Fruit fly (Drosophila melanogaster) whole organism, embryonic: ENCODE data around the gene CG43999.

Source experiments
- Blimp-1 ChIP-seq: fragments of 200-800 bp; sonication (Bioruptor generic); optimal IDR thresholded peaks from 3 replicates; lab custom pipeline; 2018; ENCODE audit warnings: missing biosample characterization, missing genetic modification characterization, mild to moderate bottlenecking, moderate library complexity, missing genetic modification reagents
- CG10209 ChIP-seq: fragments of 200-800 bp; sonication (Bioruptor generic); optimal IDR thresholded peaks from 3 replicates; lab custom pipeline; 2017; ENCODE audit warnings: missing biosample characterization, mild to moderate bottlenecking, missing genetic modification characterization, missing genetic modification reagents
- CG10543 ChIP-seq: fragments of 200-800 bp; sonication (Bioruptor generic); optimal IDR thresholded peaks from 3 replicates; lab custom pipeline; 2017; ENCODE audit warnings: missing biosample characterization, mild to moderate bottlenecking, missing genetic modification characterization, moderate library complexity
- CG10654 ChIP-seq: fragments of 200-800 bp; sonication (Bioruptor generic); optimal IDR thresholded peaks from 2 replicates; lab custom pipeline; 2016; ENCODE audit warnings: missing biosample characterization, missing genetic modification characterization
- CG11456 ChIP-seq: fragments of 200-800 bp; sonication (Bioruptor generic); IDR thresholded peaks from 3 replicates; pipeline ENCODE4 v1.3.6; 2022; ENCODE audit warnings: missing biosample characterization, missing genetic modification characterization
- CG11504 ChIP-seq: fragments of 200-800 bp; sonication (Bioruptor generic); optimal IDR thresholded peaks from 3 replicates; lab custom pipeline; 2019; ENCODE audit warnings: missing biosample characterization, mild to moderate bottlenecking, missing genetic modification characterization, moderate library complexity
- CG11560 ChIP-seq: fragments of 200-800 bp; sonication (Bioruptor generic); IDR thresholded peaks from 3 replicates; pipeline ENCODE4 v1.3.6; 2022; ENCODE audit warnings: missing biosample characterization, missing genetic modification characterization
- CG11723 ChIP-seq: fragments of 200-800 bp; sonication (Bioruptor generic); optimal IDR thresholded peaks from 2 replicates; lab custom pipeline; 2017; ENCODE audit warnings: missing biosample characterization, mild to moderate bottlenecking, missing genetic modification characterization
- CG1233 ChIP-seq: fragments of 200-800 bp; sonication (Bioruptor generic); optimal IDR thresholded peaks from 4 replicates; lab custom pipeline; 2018; ENCODE audit warnings: missing biosample characterization, mild to moderate bottlenecking, missing genetic modification characterization
- CG14050 ChIP-seq: fragments of 200-800 bp; sonication (Bioruptor generic); IDR thresholded peaks from 3 replicates; pipeline ENCODE4 v1.3.6; 2022; ENCODE audit warnings: missing biosample characterization, missing genetic modification characterization
- CG15479 ChIP-seq: fragments of 200-800 bp; sonication (Bioruptor generic); optimal IDR thresholded peaks from 3 replicates; lab custom pipeline; 2019; ENCODE audit warnings: missing biosample characterization, mild to moderate bottlenecking, missing genetic modification characterization, moderate library complexity
- CG17359 ChIP-seq: fragments of 200-800 bp; sonication (Bioruptor generic); optimal IDR thresholded peaks from 3 replicates; lab custom pipeline; 2018; ENCODE audit warnings: missing biosample characterization, mild to moderate bottlenecking, missing genetic modification characterization, moderate library complexity
- CG17361 ChIP-seq: fragments of 200-800 bp; sonication (Bioruptor generic); IDR thresholded peaks from 3 replicates; pipeline ENCODE4 v1.3.6; 2022; ENCODE audit warnings: missing biosample characterization, missing genetic modification characterization
- CG17385 ChIP-seq: fragments of 200-800 bp; sonication (Bioruptor generic); optimal IDR thresholded peaks from 3 replicates; lab custom pipeline; 2018; ENCODE audit warnings: missing biosample characterization, mild to moderate bottlenecking, missing genetic modification characterization
- CG1832 ChIP-seq: fragments of 200-800 bp; sonication (Bioruptor generic); optimal IDR thresholded peaks from 2 replicates; lab custom pipeline; 2017; ENCODE audit warnings: missing biosample characterization, mild to moderate bottlenecking, missing genetic modification characterization, inconsistent platforms
- CG30431 ChIP-seq: fragments of 200-800 bp; sonication (Bioruptor generic); optimal IDR thresholded peaks from 2 replicates; lab custom pipeline; 2017; ENCODE audit warnings: missing biosample characterization, missing genetic modification characterization
- CG32772 ChIP-seq: fragments of 200-800 bp; sonication (Bioruptor generic); IDR thresholded peaks from 2 replicates; pipeline ENCODE4 v1.3.6; 2022; ENCODE audit warnings: missing biosample characterization, missing genetic modification characterization
- CG3847 ChIP-seq: fragments of 200-800 bp; sonication (Bioruptor generic); IDR thresholded peaks from 2 replicates; pipeline ENCODE4 v1.3.6; 2022; ENCODE audit warnings: missing biosample characterization, missing genetic modification characterization
- CG42726 ChIP-seq: fragments of 200-800 bp; sonication (Bioruptor generic); IDR thresholded peaks from 2 replicates; pipeline ENCODE4 v1.3.6; 2022; ENCODE audit warnings: missing biosample characterization, missing genetic modification characterization; ENCODE audit not compliant: partially characterized antibody
- CG6175 ChIP-seq: fragments of 200-800 bp; sonication (Bioruptor generic); IDR thresholded peaks from 3 replicates; pipeline ENCODE4 v1.3.6; 2022; ENCODE audit warnings: missing biosample characterization, missing genetic modification characterization
- CG7987 ChIP-seq: fragments of 200-800 bp; sonication (Bioruptor generic); optimal IDR thresholded peaks from 2 replicates; lab custom pipeline; 2018; ENCODE audit warnings: missing biosample characterization, mild to moderate bottlenecking, missing genetic modification characterization, moderate library complexity
- CG8290 ChIP-seq, 3 experiments: fragments of 200-800 bp; sonication (Bioruptor generic); optimal IDR thresholded peaks; 2 replicates each; lab custom pipeline; 2016 to 2019; ENCODE audit warnings: missing biosample characterization in 3 of 3, missing genetic modification characterization in 3 of 3, mild to moderate bottlenecking in 2 of 3, moderate library complexity in 1 of 3
- CG8944 ChIP-seq: fragments of 200-800 bp; sonication (Bioruptor generic); optimal IDR thresholded peaks from 3 replicates; lab custom pipeline; 2016; ENCODE audit warnings: missing biosample characterization, missing genetic modification characterization
- CG9609 ChIP-seq: fragments of 200-800 bp; sonication (Bioruptor generic); optimal IDR thresholded peaks from 3 replicates; lab custom pipeline; 2016; ENCODE audit warnings: missing biosample characterization, missing genetic modification characterization
- CG9817 ChIP-seq: fragments of 200-800 bp; sonication (Bioruptor generic); optimal IDR thresholded peaks from 2 replicates; lab custom pipeline; 2018; ENCODE audit warnings: missing biosample characterization, mild to moderate bottlenecking, missing genetic modification characterization, moderate library complexity
- Dp ChIP-seq: fragments of 200-800 bp; sonication (Bioruptor generic); optimal IDR thresholded peaks from 2 replicates; lab custom pipeline; 2018; ENCODE audit warnings: missing biosample characterization, mild to moderate bottlenecking, missing genetic modification characterization, moderate library complexity
- E2f1 ChIP-seq: fragments of 200-800 bp; sonication (Bioruptor generic); IDR thresholded peaks from 2 replicates; pipeline ENCODE4 v1.3.6; 2022; ENCODE audit warnings: missing biosample characterization, missing genetic modification characterization
- H2.0 ChIP-seq: fragments of 200-800 bp; sonication (Bioruptor generic); IDR thresholded peaks from 2 replicates; pipeline ENCODE4 v1.3.6; 2022; ENCODE audit warnings: missing biosample characterization, missing genetic modification characterization
- HLH54F ChIP-seq: fragments of 200-800 bp; sonication (Bioruptor generic); optimal IDR thresholded peaks from 3 replicates; lab custom pipeline; 2016; ENCODE audit warnings: missing biosample characterization, missing genetic modification characterization
- NC2α ChIP-seq: fragments of 200-800 bp; sonication (Bioruptor generic); optimal IDR thresholded peaks from 2 replicates; lab custom pipeline; 2016; ENCODE audit warnings: missing biosample characterization, missing genetic modification characterization
- Six4 ChIP-seq: fragments of 200-800 bp; sonication (Bioruptor generic); optimal IDR thresholded peaks from 2 replicates; lab custom pipeline; 2016; ENCODE audit warnings: missing biosample characterization, missing genetic modification characterization
- ap ChIP-seq: fragments of 200-800 bp; sonication (Bioruptor generic); IDR thresholded peaks from 2 replicates; pipeline ENCODE4 v1.3.6; 2022; ENCODE audit warnings: missing biosample characterization, missing genetic modification characterization
- ase ChIP-seq: fragments of 200-800 bp; sonication (Bioruptor generic); IDR thresholded peaks from 3 replicates; pipeline ENCODE4 v1.3.6; 2022; ENCODE audit warnings: missing biosample characterization, missing genetic modification characterization
- ato ChIP-seq: fragments of 200-800 bp; sonication (Bioruptor generic); IDR thresholded peaks from 2 replicates; pipeline ENCODE4 v1.3.6; 2022; ENCODE audit warnings: missing biosample characterization, missing genetic modification characterization; ENCODE audit not compliant: partially characterized antibody
- bab2 ChIP-seq: fragments of 200-800 bp; sonication (Bioruptor generic); optimal IDR thresholded peaks from 2 replicates; lab custom pipeline; 2016; ENCODE audit warnings: missing biosample characterization, missing genetic modification characterization
- bbx ChIP-seq: fragments of 200-800 bp; sonication (Bioruptor generic); IDR thresholded peaks from 2 replicates; pipeline ENCODE4 v1.3.6; 2022; ENCODE audit warnings: missing biosample characterization, missing genetic modification characterization; ENCODE audit not compliant: partially characterized antibody
- bowl ChIP-seq: fragments of 200-800 bp; sonication (Bioruptor generic); IDR thresholded peaks from 2 replicates; pipeline ENCODE4 v1.3.6; 2022; ENCODE audit warnings: missing biosample characterization, missing genetic modification characterization
- corto ChIP-seq: fragments of 200-800 bp; sonication (Bioruptor generic); optimal IDR thresholded peaks from 2 replicates; lab custom pipeline; 2016; ENCODE audit warnings: missing biosample characterization, mild to moderate bottlenecking, missing genetic modification characterization, moderate library complexity
- danr ChIP-seq: fragments of 200-800 bp; sonication (Bioruptor generic); IDR thresholded peaks from 2 replicates; pipeline ENCODE4 v1.3.6; 2022; ENCODE audit warnings: missing biosample characterization, missing genetic modification characterization
- en ChIP-seq: fragments of 200-800 bp; sonication (Bioruptor generic); optimal IDR thresholded peaks from 2 replicates; lab custom pipeline; 2016; ENCODE audit warnings: missing biosample characterization, missing genetic modification characterization
- gro ChIP-seq: fragments of 200-800 bp; sonication (Bioruptor generic); optimal IDR thresholded peaks from 2 replicates; lab custom pipeline; 2016; ENCODE audit warnings: missing biosample characterization, missing genetic modification characterization
- klu ChIP-seq: fragments of 200-800 bp; sonication (Bioruptor generic); IDR thresholded peaks from 2 replicates; pipeline ENCODE4 v1.3.6; 2022; ENCODE audit warnings: missing biosample characterization, missing genetic modification characterization
- kni ChIP-seq: fragments of 200-800 bp; sonication (Bioruptor generic); optimal IDR thresholded peaks from 3 replicates; lab custom pipeline; 2017; ENCODE audit warnings: mild to moderate bottlenecking, missing biosample characterization, missing genetic modification reagents, missing genetic modification characterization
- prd ChIP-seq, 3 experiments: fragments of >200 bp in 2 of 3; fragments of 200-800 bp in 1 of 3; sonication (Bioruptor generic) in 1 of 3; optimal IDR thresholded peaks in 2 of 3; IDR thresholded peaks in 1 of 3; 2 replicates in 2 of 3; 3 replicates in 1 of 3; pipeline versions ENCODE4 v1.3.6 to Lab custom; 2017 to 2022; ENCODE audit warnings: missing biosample characterization in 1 of 3, missing genetic modification characterization in 1 of 3
- pzg ChIP-seq: fragments of 200-800 bp; sonication (Bioruptor generic); optimal IDR thresholded peaks from 3 replicates; lab custom pipeline; 2018; ENCODE audit warnings: missing biosample characterization, mild to moderate bottlenecking, missing genetic modification characterization, moderate library complexity
- row ChIP-seq: fragments of 200-800 bp; sonication (Bioruptor generic); IDR thresholded peaks from 3 replicates; pipeline ENCODE4 v1.3.6; 2022; ENCODE audit warnings: missing biosample characterization, missing genetic modification characterization
- slp2 ChIP-seq: fragments of 200-800 bp; sonication (Bioruptor generic); optimal IDR thresholded peaks from 2 replicates; lab custom pipeline; 2016; ENCODE audit warnings: missing biosample characterization, missing genetic modification characterization
- sug ChIP-seq: fragments of 200-800 bp; optimal IDR thresholded peaks from 2 replicates; lab custom pipeline; 2019; ENCODE audit warnings: missing biosample characterization, mild to moderate bottlenecking, missing genetic modification characterization, moderate library complexity
- wdn ChIP-seq: fragments of 200-800 bp; sonication (Bioruptor generic); IDR thresholded peaks from 2 replicates; pipeline ENCODE4 v1.3.6; 2022; ENCODE audit warnings: missing biosample characterization, missing genetic modification characterization
- zen2 ChIP-seq: fragments of 200-800 bp; sonication (Bioruptor generic); IDR thresholded peaks from 3 replicates; pipeline ENCODE4 v1.3.6; 2022; ENCODE audit warnings: missing biosample characterization, missing genetic modification characterization; ENCODE audit not compliant: partially characterized antibody

Gene CG43999

DNA sequence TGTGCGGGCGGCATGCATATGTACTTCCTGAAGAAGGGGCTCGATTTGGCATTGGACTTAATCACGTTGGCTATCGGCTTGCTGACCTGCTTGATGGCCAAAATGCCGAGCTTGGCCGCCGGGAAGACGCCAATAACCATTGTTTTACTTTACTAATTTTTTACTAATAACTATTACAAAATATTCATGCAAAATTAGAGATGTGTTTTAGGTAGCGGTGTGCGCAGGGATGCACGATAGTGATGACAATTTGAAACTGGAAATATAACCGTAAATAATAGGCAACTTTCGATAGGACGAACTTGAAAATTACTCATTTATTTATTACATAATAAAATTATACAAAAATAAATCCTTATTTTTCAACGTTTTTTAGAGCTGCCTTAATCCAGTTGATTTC, 1.4 kb downstream of the CG43999 start, which contains the start of gene CG13601 (continued):
- TF ChIP-seq E2f1 (GFP tag; lab: Robert Waterston, UW): no peak
- TF ChIP-seq bab2 (GFP tag; lab: Kevin White, UChicago): no peak
- TF ChIP-seq bowl (GFP tag; lab: Robert Waterston, UW): no peak
- no peak for TF ChIP-seq CG10209
- no peak for TF ChIP-seq ap (GFP tag; lab: Robert Waterston, UW)
- no peak for TF ChIP-seq CG1233
- peak; percentile 23 for TF ChIP-seq CG17359
- TF ChIP-seq CG10543: peak; percentile 53
- TF ChIP-seq en (GFP tag; lab: Kevin White, UChicago): no peak
- no peak for TF ChIP-seq corto (GFP tag; lab: Kevin White, UChicago)
- no peak for TF ChIP-seq HLH54F
- TF ChIP-seq sug: peak; percentile 30
- no peak for TF ChIP-seq CG11504
- TF ChIP-seq CG1832 (GFP tag; lab: Kevin White, UChicago): no peak
- TF ChIP-seq Six4: no peak
- TF ChIP-seq CG11456 (GFP tag; lab: Robert Waterston, UW): peak; percentile 64; the same call in 2 of the 3 replicates
- TF ChIP-seq danr (GFP tag; lab: Robert Waterston, UW): no peak
- TF ChIP-seq CG15479: no peak
- TF ChIP-seq CG8944 (GFP tag; lab: Kevin White, UChicago): no peak
- no peak for TF ChIP-seq gro (GFP tag; lab: Kevin White, UChicago)
- no peak for TF ChIP-seq wdn (GFP tag; lab: Robert Waterston, UW)
- TF ChIP-seq H2.0 (GFP tag; lab: Robert Waterston, UW): peak; percentile 24; the same call in 1 of the 2 replicates
- no peak for TF ChIP-seq NC2α (GFP tag; lab: Kevin White, UChicago)
- no peak for TF ChIP-seq kni (GFP tag; lab: Kevin White, UChicago)
- peak; percentile 51; the same call in 1 of the 3 replicates for TF ChIP-seq zen2 (GFP tag; lab: Robert Waterston, UW)
- TF ChIP-seq ase: no peak
- peak; percentile 83 for TF ChIP-seq bbx (GFP tag; lab: Robert Waterston, UW)
- TF ChIP-seq klu: no peak
- TF ChIP-seq CG11560 (tag; lab: Robert Waterston, UW): no peak
- no peak for TF ChIP-seq prd (optimal IDR thresholded peaks at IDR 0.05; lab: Kevin White, UChicago)
- peak; percentile 31; the same call in 1 of the 3 replicates for TF ChIP-seq prd (GFP tag; IDR thresholded peaks at IDR 0.05; lab: Robert Waterston, UW)
- no peak for TF ChIP-seq slp2 (GFP tag; lab: Kevin White, UChicago)
- TF ChIP-seq CG7987: no peak
- TF ChIP-seq CG14050 (GFP tag; lab: Robert Waterston, UW): no peak
- TF ChIP-seq Dp (GFP tag; lab: Kevin White, UChicago): peak; percentile 30
- peak; percentile 84 for TF ChIP-seq row
- no peak for TF ChIP-seq CG17385
- TF ChIP-seq pzg (GFP tag; lab: Kevin White, UChicago): peak; percentile 50
- TF ChIP-seq CG9817 (tag; lab: Kevin White, UChicago): peak; percentile 12
- no peak for TF ChIP-seq CG30431
- no peak for TF ChIP-seq CG8290 (GFP tag; optimal IDR thresholded peaks at IDR 0.05; lab: Kevin White, UChicago)
- peak in 1 of 2 experiments; percentile 44 for TF ChIP-seq CG8290 (tag; optimal IDR thresholded peaks at IDR 0.05; lab: Kevin White, UChicago)
- TF ChIP-seq CG3847 (GFP tag; lab: Robert Waterston, UW): peak; percentile 23; the same call in 1 of the 2 replicates
- no peak for TF ChIP-seq CG10654 (GFP tag; lab: Kevin White, UChicago)
- TF ChIP-seq CG32772: no peak
- no peak for TF ChIP-seq Blimp-1 (GFP tag; lab: Kevin White, UChicago)
- no peak for TF ChIP-seq CG6175 (GFP tag; lab: Robert Waterston, UW)
- TF ChIP-seq ato: peak; percentile 40; the same call in 1 of the 2 replicates
- no peak for TF ChIP-seq CG9609 (GFP tag; lab: Kevin White, UChicago)
- TF ChIP-seq CG17361: no peak
- TF ChIP-seq CG42726: peak; percentile 46; the same call in 1 of the 2 replicates
- no peak for TF ChIP-seq CG11723 (GFP tag; lab: Kevin White, UChicago)
